Worm (Caenorhabditis elegans) whole organism, L3 larva: Measurements from ENCODE around the gene Y60C6A.3.

Experiments
- ceh-82 ChIP-seq: fragments of 150-350 bp; optimal IDR thresholded peaks from 2 replicates; lab custom pipeline; 2014; ENCODE audit warnings: missing biosample characterization, missing genetic modification characterization
- ceh-9 ChIP-seq: sonication (generic microtip); optimal IDR thresholded peaks from 2 replicates; lab custom pipeline; 2018; ENCODE audit warnings: missing biosample characterization, missing genetic modification characterization
- fos-1 ChIP-seq: fragments of 150-350 bp; optimal IDR thresholded peaks from 2 replicates; lab custom pipeline; 2014; ENCODE audit warnings: missing biosample characterization, missing genetic modification characterization
- skn-1 ChIP-seq: fragments of 150-350 bp; optimal IDR thresholded peaks from 2 replicates; lab custom pipeline; 2014; ENCODE audit warnings: missing biosample characterization, missing genetic modification characterization
- ztf-11 ChIP-seq: fragments of 150-350 bp; optimal IDR thresholded peaks from 2 replicates; lab custom pipeline; 2014; ENCODE audit warnings: missing biosample characterization, missing genetic modification characterization

- no peak for TF ChIP-seq ceh-82 (tag; lab: Kevin White, UChicago)
- no peak for TF ChIP-seq ceh-9 (tag; lab: Kevin White, UChicago)
- TF ChIP-seq ztf-11 (tag; lab: Kevin White, UChicago) = no peak
- TF ChIP-seq skn-1 (tag; lab: Kevin White, UChicago) = no peak
- no peak for TF ChIP-seq fos-1 (tag; lab: Kevin White, UChicago)
Observed at ce11 chrV:4755308-4756029, 30.1 kb upstream of the Y60C6A.3 start, which contains the start of gene pgl-3.
